Worm (Caenorhabditis elegans): Measurements from ENCODE around the gene C31C9.9.

- TF ChIP-seq him-1 (tag; optimal IDR thresholded peaks at IDR 0.05) (no peak), dao-5 (tag; optimal IDR thresholded peaks at IDR 0.05) (no peak)
Measured at ce11 chrII:13673605-13674193, 18.9 kb downstream of the C31C9.9 start.
